Worm (Caenorhabditis elegans) whole organism, late embryonic: ENCODE results near the gene srb-17.

Experiments used
- C08G9.2 ChIP-seq: sonication (generic microtip); optimal IDR thresholded peaks from 2 replicates; lab custom pipeline; 2016; ENCODE audit warnings: mild to moderate bottlenecking, missing genetic modification characterization, moderate library complexity, missing compliant biosample characterization
- C38D4.7 ChIP-seq: fragments of 200-800 bp; sonication (Bioruptor generic); optimal IDR thresholded peaks from 2 replicates; lab custom pipeline; 2018; ENCODE audit warnings: mild to moderate bottlenecking, missing genetic modification characterization, moderate library complexity, missing compliant biosample characterization
- K02D7.2 ChIP-seq: sonication (generic microtip); optimal IDR thresholded peaks from 2 replicates; lab custom pipeline; 2017; ENCODE audit warnings: mild to moderate bottlenecking, missing genetic modification characterization, missing compliant biosample characterization
- K09A11.1 ChIP-seq: sonication (generic microtip); optimal IDR thresholded peaks from 2 replicates; lab custom pipeline; 2017; ENCODE audit warnings: antibody characterized with exemption, mild to moderate bottlenecking, missing genetic modification characterization, missing compliant biosample characterization; ENCODE audit not compliant: insufficient read depth
- T23F11.4 ChIP-seq: fragments of 200-800 bp; sonication (Bioruptor generic); optimal IDR thresholded peaks from 2 replicates; lab custom pipeline; 2018; ENCODE audit warnings: mild to moderate bottlenecking, missing genetic modification characterization, missing compliant biosample characterization
- Y22D7AL.16 ChIP-seq: sonication (generic microtip); optimal IDR thresholded peaks from 2 replicates; lab custom pipeline; 2016; ENCODE audit warnings: missing genetic modification characterization, missing compliant biosample characterization
- ahr-1 ChIP-seq: sonication (generic microtip); optimal IDR thresholded peaks from 2 replicates; lab custom pipeline; 2016; ENCODE audit warnings: missing genetic modification characterization, missing compliant biosample characterization
- ama-1 ChIP-seq: fragments of 150-350 bp; optimal IDR thresholded peaks from 2 replicates; lab custom pipeline; 2014
- ceh-14 ChIP-seq: sonication (generic microtip); optimal IDR thresholded peaks from 2 replicates; lab custom pipeline; 2016; ENCODE audit warnings: missing genotype, missing genetic modification characterization, missing compliant biosample characterization
- ceh-18 ChIP-seq: sonication (generic microtip); optimal IDR thresholded peaks from 2 replicates; lab custom pipeline; 2016; ENCODE audit warnings: missing genetic modification characterization, missing compliant biosample characterization
- ceh-19 ChIP-seq: fragments of 200-800 bp; sonication (Bioruptor generic); optimal IDR thresholded peaks from 2 replicates; lab custom pipeline; 2018; ENCODE audit warnings: mild to moderate bottlenecking, missing genetic modification characterization, missing compliant biosample characterization
- ceh-22 ChIP-seq: sonication (generic microtip); optimal IDR thresholded peaks from 2 replicates; lab custom pipeline; 2017; ENCODE audit warnings: missing biosample characterization, missing genetic modification characterization
- ceh-24 ChIP-seq: sonication (generic microtip); optimal IDR thresholded peaks from 2 replicates; lab custom pipeline; 2016; ENCODE audit warnings: mild to moderate bottlenecking, missing genetic modification characterization, missing compliant biosample characterization
- ceh-34 ChIP-seq: sonication (generic microtip); optimal IDR thresholded peaks from 2 replicates; lab custom pipeline; 2016; ENCODE audit warnings: mild to moderate bottlenecking, missing genetic modification characterization, missing compliant biosample characterization
- ceh-45 ChIP-seq: fragments of 200-800 bp; sonication (Bioruptor generic); IDR thresholded peaks from 2 replicates; pipeline ENCODE4 v1.3.6; 2022; ENCODE audit warnings: missing genetic modification reagents, missing genetic modification characterization, missing compliant biosample characterization
- ceh-48 ChIP-seq: sonication (generic microtip); optimal IDR thresholded peaks from 2 replicates; lab custom pipeline; 2016; ENCODE audit warnings: missing genetic modification characterization, inconsistent platforms, missing compliant biosample characterization
- che-1 ChIP-seq: sonication (generic microtip); optimal IDR thresholded peaks from 2 replicates; lab custom pipeline; 2016; ENCODE audit warnings: mild to moderate bottlenecking, missing genetic modification characterization, missing compliant biosample characterization
- dmd-4 ChIP-seq: sonication (generic microtip); optimal IDR thresholded peaks from 2 replicates; lab custom pipeline; 2016; ENCODE audit warnings: borderline replicate concordance, missing genetic modification characterization, missing compliant biosample characterization
- dve-1 ChIP-seq: sonication (generic microtip); optimal IDR thresholded peaks from 2 replicates; lab custom pipeline; 2017; ENCODE audit warnings: antibody characterized with exemption, mild to moderate bottlenecking, missing genetic modification characterization, missing compliant biosample characterization
- eyg-1 ChIP-seq: sonication (generic microtip); optimal IDR thresholded peaks from 2 replicates; lab custom pipeline; 2016; ENCODE audit warnings: missing genotype, missing genetic modification characterization, missing compliant biosample characterization
- fax-1 ChIP-seq: sonication (generic microtip); optimal IDR thresholded peaks from 2 replicates; lab custom pipeline; 2016; ENCODE audit warnings: missing genotype, missing genetic modification characterization, missing compliant biosample characterization
- fkh-10 ChIP-seq: fragments of 150-350 bp; optimal IDR thresholded peaks from 2 replicates; lab custom pipeline; 2014; ENCODE audit warnings: missing biosample characterization, missing genetic modification reagents, missing genetic modification characterization
- fkh-6 ChIP-seq: sonication (generic microtip); optimal IDR thresholded peaks from 2 replicates; lab custom pipeline; 2016; ENCODE audit warnings: missing genetic modification characterization, missing compliant biosample characterization
- gmeb-2 ChIP-seq: sonication (generic microtip); optimal IDR thresholded peaks from 2 replicates; lab custom pipeline; 2016; ENCODE audit warnings: missing genetic modification characterization, inconsistent platforms, missing compliant biosample characterization
- hlh-13 ChIP-seq: fragments of 200-800 bp; sonication (Bioruptor generic); optimal IDR thresholded peaks from 2 replicates; lab custom pipeline; 2018; ENCODE audit warnings: mild to moderate bottlenecking, missing genetic modification characterization, missing compliant biosample characterization
- hlh-30 ChIP-seq: sonication (generic microtip); optimal IDR thresholded peaks from 2 replicates; lab custom pipeline; 2017; ENCODE audit warnings: antibody characterized with exemption, missing genetic modification characterization, missing compliant biosample characterization; ENCODE audit not compliant: insufficient read depth
- lin-11 ChIP-seq: fragments of 200-800 bp; sonication (Bioruptor generic); optimal IDR thresholded peaks from 2 replicates; lab custom pipeline; 2018; ENCODE audit warnings: mild to moderate bottlenecking, missing genetic modification characterization, missing compliant biosample characterization
- madf-2 ChIP-seq: sonication (generic microtip); optimal IDR thresholded peaks from 2 replicates; lab custom pipeline; 2017; ENCODE audit warnings: missing genetic modification characterization, missing compliant biosample characterization
- mec-3 ChIP-seq: sonication (generic microtip); optimal IDR thresholded peaks from 2 replicates; lab custom pipeline; 2016; ENCODE audit warnings: borderline replicate concordance, missing genetic modification characterization, missing compliant biosample characterization
- nhr-11 ChIP-seq: fragments of 150-350 bp; optimal IDR thresholded peaks from 2 replicates; lab custom pipeline; 2014; ENCODE audit warnings: missing biosample characterization, missing genetic modification characterization
- nhr-232 ChIP-seq: sonication (generic microtip); optimal IDR thresholded peaks from 2 replicates; lab custom pipeline; 2016; ENCODE audit warnings: missing genetic modification characterization, missing compliant biosample characterization
- npax-4 ChIP-seq: sonication (generic microtip); optimal IDR thresholded peaks from 2 replicates; lab custom pipeline; 2016; ENCODE audit warnings: missing genetic modification characterization, missing compliant biosample characterization
- pag-3 ChIP-seq: sonication (generic microtip); optimal IDR thresholded peaks from 2 replicates; lab custom pipeline; 2016; ENCODE audit warnings: missing compliant biosample characterization, missing genetic modification characterization, borderline replicate concordance
- pha-4 ChIP-seq: fragments of 150-350 bp; optimal IDR thresholded peaks from 2 replicates; lab custom pipeline; 2018; ENCODE audit warnings: missing biosample characterization, missing genetic modification reagents, missing genetic modification characterization
- pros-1 ChIP-seq: fragments of 150-350 bp; optimal IDR thresholded peaks from 2 replicates; lab custom pipeline; 2014; ENCODE audit warnings: missing biosample characterization, missing genetic modification reagents, missing genetic modification characterization
- rnt-1 ChIP-seq: sonication (generic microtip); optimal IDR thresholded peaks from 2 replicates; lab custom pipeline; 2016; ENCODE audit warnings: missing genetic modification characterization, missing compliant biosample characterization
- sdc-2 ChIP-seq: sonication (generic microtip); optimal IDR thresholded peaks from 2 replicates; lab custom pipeline; 2016; ENCODE audit warnings: missing genotype, missing genetic modification characterization, missing compliant biosample characterization
- sox-2 ChIP-seq: fragments of 200-800 bp; sonication (Bioruptor generic); IDR thresholded peaks from 2 replicates; pipeline ENCODE4 v1.3.6; 2022; ENCODE audit warnings: missing genetic modification reagents, missing genetic modification characterization, missing compliant biosample characterization
- sox-4 ChIP-seq: sonication (generic microtip); optimal IDR thresholded peaks from 2 replicates; lab custom pipeline; 2017; ENCODE audit warnings: mild to moderate bottlenecking, missing genetic modification characterization, inconsistent platforms, missing compliant biosample characterization
- syd-9 ChIP-seq: sonication (generic microtip); optimal IDR thresholded peaks from 2 replicates; lab custom pipeline; 2016; ENCODE audit warnings: mild to moderate bottlenecking, missing genetic modification characterization, moderate library complexity, missing compliant biosample characterization
- tbx-2 ChIP-seq: sonication (generic microtip); optimal IDR thresholded peaks from 2 replicates; lab custom pipeline; 2016; ENCODE audit warnings: missing genetic modification characterization, missing compliant biosample characterization
- tbx-7 ChIP-seq: sonication (generic microtip); optimal IDR thresholded peaks from 2 replicates; lab custom pipeline; 2016; ENCODE audit warnings: missing genotype, missing genetic modification characterization, missing compliant biosample characterization
- unc-42 ChIP-seq: sonication (generic microtip); optimal IDR thresholded peaks from 2 replicates; lab custom pipeline; 2016; ENCODE audit warnings: missing genotype, missing genetic modification characterization, missing compliant biosample characterization
- ztf-16 ChIP-seq: sonication (generic microtip); optimal IDR thresholded peaks from 2 replicates; lab custom pipeline; 2017; ENCODE audit warnings: missing genetic modification characterization, missing compliant biosample characterization

Gene srb-17

ce11 chrIV:10483607-10484117, 26.6 kb upstream of the srb-17 start, which contains the start of the genes F01D4.5 and ced-5 (continued):
- TF ChIP-seq pag-3 (no peak), ceh-45 (GFP tag; lab: Robert Waterston, UW) (no peak), rnt-1 (tag; lab: Kevin White, UChicago) (peak; percentile 54), tbx-2 (peak; percentile 78), gmeb-2 (tag; lab: Kevin White, UChicago) (peak; percentile 15), tbx-7 (tag; lab: Kevin White, UChicago) (peak; percentile 85), T23F11.4 (GFP tag; lab: Kevin White, UChicago) (no peak), ceh-48 (tag; lab: Kevin White, UChicago) (no peak), pros-1 (tag; lab: Kevin White, UChicago) (no peak), ceh-22 (no peak), Y22D7AL.16 (tag; lab: Kevin White, UChicago) (peak; percentile 10), madf-2 (tag; lab: Kevin White, UChicago) (no peak), hlh-13 (GFP tag; lab: Kevin White, UChicago) (no peak), ceh-18 (tag; lab: Kevin White, UChicago) (no peak), mec-3 (tag; lab: Kevin White, UChicago) (no peak), lin-11 (no peak), nhr-232 (tag; lab: Kevin White, UChicago) (no peak), sox-4 (tag; lab: Kevin White, UChicago) (no peak), fkh-6 (peak; percentile 66), fkh-10 (GFP tag; lab: Kevin White, UChicago) (no peak), unc-42 (tag; lab: Kevin White, UChicago) (peak; percentile 17), sdc-2 (no peak), K09A11.1 (tag; lab: Kevin White, UChicago) (no peak), syd-9 (tag; lab: Kevin White, UChicago) (peak; percentile 19), npax-4 (tag; lab: Kevin White, UChicago) (no peak), hlh-30 (no peak), ceh-34 (peak; percentile 18), C08G9.2 (tag; lab: Kevin White, UChicago) (peak; percentile 90), pha-4 (no peak), fax-1 (tag; lab: Kevin White, UChicago) (peak; percentile 61), sox-2 (GFP tag; lab: Robert Waterston, UW) (no peak), K02D7.2 (tag; lab: Kevin White, UChicago) (no peak), che-1 (tag; lab: Kevin White, UChicago) (no peak), ztf-16 (peak; percentile 58), dmd-4 (tag; lab: Kevin White, UChicago) (no peak), ceh-19 (GFP tag; lab: Kevin White, UChicago) (peak; percentile 26), ceh-24 (no peak), ama-1 (lab: Kevin White, UChicago) (no peak), dve-1 (tag; lab: Kevin White, UChicago) (no peak), ahr-1 (tag; lab: Kevin White, UChicago) (peak; percentile 42), C38D4.7 (GFP tag; lab: Kevin White, UChicago) (no peak), nhr-11 (tag; lab: Kevin White, UChicago) (no peak), eyg-1 (tag; lab: Kevin White, UChicago) (no peak), ceh-14 (tag; lab: Kevin White, UChicago) (no peak)
